Fruit fly (Drosophila melanogaster): ENCODE data around the gene CG11999.

The CG11999 gene

DNA sequence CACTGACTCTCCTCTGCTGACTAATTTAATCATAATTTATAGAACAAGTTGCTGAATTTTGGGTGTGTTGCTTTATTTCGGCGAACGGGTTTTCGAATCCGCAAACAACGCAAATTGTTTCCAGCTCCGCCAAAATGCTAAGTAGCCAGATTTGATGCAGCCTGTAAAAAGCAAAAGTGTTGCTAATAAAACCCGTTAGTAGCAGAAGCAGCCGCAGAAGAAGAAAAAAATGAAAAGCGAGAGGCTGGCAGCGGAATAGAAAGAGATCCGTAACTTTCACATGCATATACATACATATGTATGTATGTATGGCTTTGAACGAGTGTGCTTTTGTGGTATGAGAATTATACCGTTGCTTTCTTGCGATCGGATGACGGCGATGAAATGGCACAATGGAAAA is 37.5 kb upstream of the CG11999 start:
- TF ChIP-seq CG1620 (GFP tag; optimal IDR thresholded peaks at IDR 0.05) = no peak
- no peak for TF ChIP-seq CG12768 (GFP tag; optimal IDR thresholded peaks at IDR 0.05)
- no peak for TF ChIP-seq cic (GFP tag; optimal IDR thresholded peaks at IDR 0.05)
- no peak for TF ChIP-seq CG7045 (GFP tag; optimal IDR thresholded peaks at IDR 0.05)
- TF ChIP-seq Mnt (GFP tag; optimal IDR thresholded peaks at IDR 0.05) = no peak
- no peak for TF ChIP-seq bab1 (GFP tag; optimal IDR thresholded peaks at IDR 0.05)
- TF ChIP-seq pad (GFP tag; optimal IDR thresholded peaks at IDR 0.05) = no peak
- no peak for TF ChIP-seq CG33017 (tag; optimal IDR thresholded peaks at IDR 0.05)

DNA sequence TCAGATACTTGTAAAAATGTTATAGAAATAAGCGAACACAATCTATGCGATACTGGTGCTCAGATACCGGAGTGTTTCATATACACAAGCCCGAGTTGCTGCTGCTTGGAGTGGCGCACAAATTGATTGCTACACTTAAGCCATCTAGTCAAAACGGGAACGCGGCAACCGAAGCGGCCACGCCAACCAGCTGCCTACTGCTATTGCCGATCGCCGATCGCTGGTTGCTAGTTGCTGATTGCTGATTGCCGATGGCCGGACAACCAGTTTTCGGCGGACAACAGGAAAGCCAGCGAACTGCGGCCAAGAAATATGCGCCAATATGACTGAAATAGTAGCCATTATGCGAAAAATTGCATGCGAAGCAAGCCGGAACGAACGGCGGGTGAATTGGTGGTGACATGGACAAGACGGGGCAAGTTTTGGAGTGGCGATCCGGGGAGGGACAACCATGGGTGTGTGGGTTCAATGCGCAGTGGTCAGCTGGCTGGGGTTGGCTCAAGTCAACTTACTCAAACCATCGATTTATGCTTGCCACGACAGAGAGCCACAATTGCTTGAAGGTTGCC is 35.6 kb upstream of the CG11999 start:
- no peak for TF ChIP-seq CG12768 (GFP tag; optimal IDR thresholded peaks at IDR 0.05)
- no peak for TF ChIP-seq CG1620 (GFP tag; optimal IDR thresholded peaks at IDR 0.05)
- no peak for TF ChIP-seq ovo (GFP tag; optimal IDR thresholded peaks at IDR 0.05)

DNA sequence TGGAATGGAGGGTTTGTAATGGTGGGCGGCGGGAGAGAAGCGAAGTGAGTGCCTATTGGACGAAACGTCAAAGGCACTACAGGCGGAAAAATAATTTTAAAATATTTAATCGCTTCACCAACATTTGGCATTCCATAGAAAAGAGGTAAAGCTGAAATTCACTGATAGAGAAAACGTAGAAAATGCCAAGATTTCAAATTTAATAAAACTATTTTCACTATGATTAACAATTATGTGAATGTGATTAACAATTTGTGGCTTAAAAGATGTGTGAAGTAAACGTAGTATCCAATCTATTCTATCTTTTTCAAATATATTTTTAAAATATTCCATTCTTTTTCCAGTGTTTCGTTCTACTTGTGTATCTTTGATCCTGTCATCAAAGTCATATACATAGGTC is 34.9 kb upstream of the CG11999 start:
- TF ChIP-seq CG11617 (GFP tag; optimal IDR thresholded peaks at IDR 0.05) (no peak), kay (GFP tag; ENCODE audit: borderline replicate concordance) (no peak), cic (GFP tag; optimal IDR thresholded peaks at IDR 0.05) (no peak), bab1 (GFP tag; optimal IDR thresholded peaks at IDR 0.05) (no peak), CG1620 (GFP tag; optimal IDR thresholded peaks at IDR 0.05) (no peak), cnc (optimal IDR thresholded peaks at IDR 0.05) (no peak), Hr96 (GFP tag; optimal IDR thresholded peaks at IDR 0.05) (no peak), Clk (GFP tag; optimal IDR thresholded peaks at IDR 0.05) (no peak), CG14711 (tag; optimal IDR thresholded peaks at IDR 0.05) (no peak), pad (GFP tag; optimal IDR thresholded peaks at IDR 0.05) (no peak), CG33017 (tag; optimal IDR thresholded peaks at IDR 0.05) (no peak), CG12768 (GFP tag; optimal IDR thresholded peaks at IDR 0.05) (no peak)

DNA sequence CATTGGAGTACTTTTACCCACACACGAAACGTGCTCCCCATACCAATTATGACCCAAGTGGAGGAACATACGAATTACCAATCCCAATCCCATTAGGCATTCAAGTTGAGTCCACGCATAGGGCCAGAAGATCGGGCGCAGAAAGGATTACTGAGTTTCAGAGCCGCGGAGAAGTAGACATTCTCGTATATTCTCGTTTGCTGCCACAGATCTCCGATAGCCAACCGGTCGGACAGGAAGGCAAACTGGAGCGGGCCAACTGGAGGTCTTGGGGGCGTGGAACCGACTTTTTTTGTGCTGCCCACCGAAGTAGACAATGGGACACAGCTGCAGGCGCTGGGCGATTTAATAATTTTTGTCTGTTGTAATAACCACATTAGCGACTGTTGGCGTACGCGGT is 34.5 kb upstream of the CG11999 start:
- no peak for TF ChIP-seq pad (GFP tag; optimal IDR thresholded peaks at IDR 0.05)
- TF ChIP-seq tj (GFP tag; optimal IDR thresholded peaks at IDR 0.05) = no peak
- no peak for TF ChIP-seq CG7045 (GFP tag; optimal IDR thresholded peaks at IDR 0.05)
- no peak for TF ChIP-seq CG11617 (GFP tag; optimal IDR thresholded peaks at IDR 0.05)
- TF ChIP-seq toe (GFP tag; optimal IDR thresholded peaks at IDR 0.05) = no peak
- no peak for TF ChIP-seq CG33017 (tag; optimal IDR thresholded peaks at IDR 0.05)
- TF ChIP-seq Clk (GFP tag; optimal IDR thresholded peaks at IDR 0.05) = no peak
- no peak for TF ChIP-seq CG12768 (GFP tag; optimal IDR thresholded peaks at IDR 0.05)
- no peak for TF ChIP-seq CG14711 (tag; optimal IDR thresholded peaks at IDR 0.05)
- TF ChIP-seq ovo (GFP tag; optimal IDR thresholded peaks at IDR 0.05) = no peak
- no peak for TF ChIP-seq bab1 (GFP tag; optimal IDR thresholded peaks at IDR 0.05)
- TF ChIP-seq kay (GFP tag; ENCODE audit: borderline replicate concordance) = no peak
- no peak for TF ChIP-seq Crg-1 (GFP tag; optimal IDR thresholded peaks at IDR 0.05)
- no peak for TF ChIP-seq cic (GFP tag; optimal IDR thresholded peaks at IDR 0.05)
- no peak for TF ChIP-seq Mnt (GFP tag; optimal IDR thresholded peaks at IDR 0.05)
- no peak for TF ChIP-seq CG1620 (GFP tag; optimal IDR thresholded peaks at IDR 0.05)
- TF ChIP-seq Hr96 (GFP tag; optimal IDR thresholded peaks at IDR 0.05) = no peak

DNA sequence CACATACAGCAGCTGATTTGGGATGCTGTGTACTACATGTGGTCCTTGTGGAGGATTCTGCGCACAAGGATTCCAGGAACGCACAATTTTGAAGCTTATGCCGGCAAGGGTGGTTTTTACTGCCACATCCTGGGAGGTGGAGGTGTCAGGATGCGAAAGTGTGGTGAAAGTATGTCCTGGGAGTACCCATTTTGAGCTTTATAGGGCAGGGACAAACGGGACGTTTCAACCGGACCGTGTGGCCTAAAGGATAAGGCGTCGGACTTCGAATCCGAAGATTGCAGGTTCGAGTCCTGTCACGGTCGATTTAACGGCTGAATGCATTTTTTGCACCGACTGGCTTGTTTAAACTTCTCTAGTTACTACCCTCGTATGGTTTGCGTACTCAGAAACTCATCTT is 33.4 kb upstream of the CG11999 start:
- TF ChIP-seq CG11617 (GFP tag; optimal IDR thresholded peaks at IDR 0.05) (no peak), tj (GFP tag; optimal IDR thresholded peaks at IDR 0.05) (no peak), toe (GFP tag; optimal IDR thresholded peaks at IDR 0.05) (no peak)

DNA sequence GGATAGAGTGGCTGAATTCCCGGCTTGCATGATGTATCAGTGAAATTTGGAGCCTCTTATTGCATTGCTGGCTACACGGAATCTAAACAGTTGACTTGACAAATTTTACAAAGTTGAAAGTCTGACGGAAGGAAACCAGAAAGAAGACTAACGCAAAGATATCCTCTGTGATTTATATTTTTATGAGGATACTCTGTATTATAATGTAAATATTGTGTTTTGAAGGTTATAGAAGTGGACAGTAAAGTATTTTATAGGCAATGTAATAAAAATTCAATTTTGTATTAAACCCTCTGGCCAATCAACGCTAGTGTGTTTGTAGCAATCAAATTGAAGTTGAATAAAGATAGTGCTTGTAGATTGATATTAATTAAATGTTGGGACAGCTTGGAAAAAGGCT is 33.0 kb upstream of the CG11999 start, which contains the start of gene CG14668:
TSS of gene CG14668 (minus strand) at position 101 of the 400 bp plus-strand sequence.
- TF ChIP-seq CG11617 (GFP tag; optimal IDR thresholded peaks at IDR 0.05) = no peak
- TF ChIP-seq ovo (GFP tag; optimal IDR thresholded peaks at IDR 0.05) = no peak
- no peak for TF ChIP-seq CG5204 (GFP tag; optimal IDR thresholded peaks at IDR 0.05)
- TF ChIP-seq tj (GFP tag; optimal IDR thresholded peaks at IDR 0.05) = no peak
- no peak for TF ChIP-seq Clk (GFP tag; optimal IDR thresholded peaks at IDR 0.05)
- no peak for TF ChIP-seq Crg-1 (GFP tag; optimal IDR thresholded peaks at IDR 0.05)
- TF ChIP-seq kay (GFP tag; ENCODE audit: borderline replicate concordance) = no peak
- TF ChIP-seq CG33017 (tag; optimal IDR thresholded peaks at IDR 0.05) = no peak
- TF ChIP-seq pad (GFP tag; optimal IDR thresholded peaks at IDR 0.05) = no peak
- TF ChIP-seq CG12768 (GFP tag; optimal IDR thresholded peaks at IDR 0.05) = no peak
- no peak for TF ChIP-seq CG7045 (GFP tag; optimal IDR thresholded peaks at IDR 0.05)
- no peak for TF ChIP-seq cnc (optimal IDR thresholded peaks at IDR 0.05)
- TF ChIP-seq toe (GFP tag; optimal IDR thresholded peaks at IDR 0.05) = no peak
- no peak for TF ChIP-seq cic (GFP tag; optimal IDR thresholded peaks at IDR 0.05)
- TF ChIP-seq bab1 (GFP tag; optimal IDR thresholded peaks at IDR 0.05) = no peak
- no peak for TF ChIP-seq Mnt (GFP tag; optimal IDR thresholded peaks at IDR 0.05)
- TF ChIP-seq Hr96 (GFP tag; optimal IDR thresholded peaks at IDR 0.05) = no peak
- TF ChIP-seq CG7101 (tag; optimal IDR thresholded peaks at IDR 0.05) = no peak

DNA sequence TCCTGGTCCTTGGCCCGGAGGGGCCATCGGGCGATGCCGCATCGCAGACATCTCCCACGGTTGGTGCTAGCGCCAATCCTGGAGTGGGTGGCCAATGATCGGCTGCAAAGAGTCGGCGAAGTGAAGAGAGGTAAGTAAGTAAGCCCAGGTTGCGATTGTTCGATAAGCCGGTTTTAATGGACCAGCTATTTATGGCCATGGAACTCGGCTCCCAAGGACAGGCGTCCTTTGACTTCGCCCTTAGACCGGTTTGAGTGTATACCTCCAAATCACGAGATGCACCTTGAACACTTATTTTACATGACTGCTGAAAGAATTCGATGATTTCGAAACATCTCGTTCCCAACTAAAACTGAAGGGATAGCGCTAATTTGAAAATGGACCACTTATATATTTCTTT is 31.2 kb upstream of the CG11999 start:
- no peak for TF ChIP-seq CG12768 (GFP tag; optimal IDR thresholded peaks at IDR 0.05)
- no peak for TF ChIP-seq CG11617 (GFP tag; optimal IDR thresholded peaks at IDR 0.05)
- no peak for TF ChIP-seq cnc (optimal IDR thresholded peaks at IDR 0.05)
- TF ChIP-seq bab1 (GFP tag; optimal IDR thresholded peaks at IDR 0.05) = no peak
- TF ChIP-seq ovo (GFP tag; optimal IDR thresholded peaks at IDR 0.05) = no peak
- no peak for TF ChIP-seq CG7045 (GFP tag; optimal IDR thresholded peaks at IDR 0.05)
- no peak for TF ChIP-seq tj (GFP tag; optimal IDR thresholded peaks at IDR 0.05)
- no peak for TF ChIP-seq CG7101 (tag; optimal IDR thresholded peaks at IDR 0.05)
- TF ChIP-seq kay (GFP tag; ENCODE audit: borderline replicate concordance) = no peak
- no peak for TF ChIP-seq Mnt (GFP tag; optimal IDR thresholded peaks at IDR 0.05)
- no peak for TF ChIP-seq Clk (GFP tag; optimal IDR thresholded peaks at IDR 0.05)
- no peak for TF ChIP-seq CG1620 (GFP tag; optimal IDR thresholded peaks at IDR 0.05)
- no peak for TF ChIP-seq Hr96 (GFP tag; optimal IDR thresholded peaks at IDR 0.05)
- no peak for TF ChIP-seq CG33017 (tag; optimal IDR thresholded peaks at IDR 0.05)
- TF ChIP-seq toe (GFP tag; optimal IDR thresholded peaks at IDR 0.05) = no peak
- no peak for TF ChIP-seq cic (GFP tag; optimal IDR thresholded peaks at IDR 0.05)
- no peak for TF ChIP-seq pad (GFP tag; optimal IDR thresholded peaks at IDR 0.05)
- no peak for TF ChIP-seq CG14711 (tag; optimal IDR thresholded peaks at IDR 0.05)

Data from whole organism, adult.